Fruit fly (Drosophila melanogaster): ENCODE measurements around the gene Cad87A.
A peak's percentile ranks its signal among the peaks of the same experiment; 100 is the strongest.

Gene Cad87A

dm6 chr3R:11851939-11852338 lies 97.0 kb downstream of the Cad87A start (continued):
- TF ChIP-seq shn (GFP tag; optimal IDR thresholded peaks at IDR 0.05) (no peak), onecut (GFP tag; IDR thresholded peaks at IDR 0.05) (no peak), luna (GFP tag; optimal IDR thresholded peaks at IDR 0.05) (no peak), CG13123 (GFP tag; optimal IDR thresholded peaks at IDR 0.05) (no peak), Dfd (GFP tag; optimal IDR thresholded peaks at IDR 0.05) (no peak), slbo (GFP tag; IDR thresholded peaks at IDR 0.05) (no peak), dpn (GFP tag; optimal IDR thresholded peaks at IDR 0.05) (peak in 1 of 2 experiments; percentile 27), CG12299 (tag; optimal IDR thresholded peaks at IDR 0.05) (peak; percentile 29), Neu2 (GFP tag; optimal IDR thresholded peaks at IDR 0.05; ENCODE audit: borderline replicate concordance) (no peak), ftz-f1 (GFP tag; optimal IDR thresholded peaks at IDR 0.05) (no peak), ewg (GFP tag; optimal IDR thresholded peaks at IDR 0.05) (peak; percentile 52), CG15601 (tag; optimal IDR thresholded peaks at IDR 0.05) (peak; percentile 73), gsb-n (tag; optimal IDR thresholded peaks at IDR 0.05) (peak; percentile 71), emc (GFP tag; optimal IDR thresholded peaks at IDR 0.05) (no peak), Usf (GFP tag; optimal IDR thresholded peaks at IDR 0.05) (no peak), CG2199 (GFP tag; IDR thresholded peaks at IDR 0.05) (no peak), pfk (GFP tag; optimal IDR thresholded peaks at IDR 0.05) (no peak), Dref (GFP tag; IDR thresholded peaks at IDR 0.05) (no peak), Hr51 (GFP tag; optimal IDR thresholded peaks at IDR 0.05) (peak in 1 of 2 experiments; percentile 67), ken (GFP tag; IDR thresholded peaks at IDR 0.05) (no peak; the same call in 2 of the 3 replicates), wor (GFP tag; IDR thresholded peaks at IDR 0.05) (peak; percentile 45), CG7556 (GFP tag; optimal IDR thresholded peaks at IDR 0.05) (no peak), jigr1 (GFP tag; IDR thresholded peaks at IDR 0.05) (no peak), CG7745 (tag; optimal IDR thresholded peaks at IDR 0.05) (no peak), Bdp1 (GFP tag; optimal IDR thresholded peaks at IDR 0.05) (no peak), stwl (tag; optimal IDR thresholded peaks at IDR 0.05) (no peak), her (GFP tag; optimal IDR thresholded peaks at IDR 0.05) (no peak), cwo (GFP tag; optimal IDR thresholded peaks at IDR 0.05) (no peak), CG1832 (GFP tag; optimal IDR thresholded peaks at IDR 0.05) (no peak), croc (GFP tag; conservative IDR thresholded peaks at IDR 0.05) (peak; percentile 51), maf-S (GFP tag; optimal IDR thresholded peaks at IDR 0.05) (no peak), TFAM (GFP tag; optimal IDR thresholded peaks at IDR 0.05) (no peak), CG16813 (GFP tag; IDR thresholded peaks at IDR 0.05; ENCODE audit: partially characterized antibody) (no peak), tll (GFP tag; optimal IDR thresholded peaks at IDR 0.05) (no peak), NFAT (GFP tag; IDR thresholded peaks at IDR 0.05) (no peak), CG15696 (tag; optimal IDR thresholded peaks at IDR 0.05) (no peak), sqz (GFP tag; optimal IDR thresholded peaks at IDR 0.05) (no peak), Elba2 (GFP tag; optimal IDR thresholded peaks at IDR 0.05) (no peak), CG14965 (GFP tag; optimal IDR thresholded peaks at IDR 0.05; ENCODE audit: borderline replicate concordance) (no peak), CG18599 (GFP tag; optimal IDR thresholded peaks at IDR 0.05) (no peak), trem (tag; optimal IDR thresholded peaks at IDR 0.05) (peak; percentile 64), Hand (GFP tag; optimal IDR thresholded peaks at IDR 0.05) (no peak), CG17359 (tag; optimal IDR thresholded peaks at IDR 0.05) (peak; percentile 70), Oli (tag; optimal IDR thresholded peaks at IDR 0.05) (peak; percentile 71), CG42726 (GFP tag; IDR thresholded peaks at IDR 0.05; ENCODE audit: partially characterized antibody) (no peak), CG7928 (GFP tag; optimal IDR thresholded peaks at IDR 0.05) (no peak), CG31388 (GFP tag; optimal IDR thresholded peaks at IDR 0.05) (peak; percentile 6), CG12071 (GFP tag; optimal IDR thresholded peaks at IDR 0.05) (no peak), D19B (GFP tag; optimal IDR thresholded peaks at IDR 0.05) (no peak), CG34224 (GFP tag; IDR thresholded peaks at IDR 0.05; ENCODE audit: partially characterized antibody) (no peak)

Measured in whole organism, embryonic.